Fruit fly (Drosophila melanogaster) S2 (cell line): ENCODE data around the gene Vap33.
"Not testable (repeated sequence)": the region's sequence is repeated elsewhere in the genome, so short reads cannot be mapped to it uniquely, and the experiment has no call there.

ENCODE experiments used
- CG8478 ChIP-seq: fragments of >200 bp; optimal IDR thresholded peaks from 2 replicates; lab custom pipeline; 2018
- CTCF ChIP-seq, 2 experiments: fragments of >200 bp; optimal IDR thresholded peaks; 2 replicates each; lab custom pipeline; 2018

The Vap33 gene

DNA sequence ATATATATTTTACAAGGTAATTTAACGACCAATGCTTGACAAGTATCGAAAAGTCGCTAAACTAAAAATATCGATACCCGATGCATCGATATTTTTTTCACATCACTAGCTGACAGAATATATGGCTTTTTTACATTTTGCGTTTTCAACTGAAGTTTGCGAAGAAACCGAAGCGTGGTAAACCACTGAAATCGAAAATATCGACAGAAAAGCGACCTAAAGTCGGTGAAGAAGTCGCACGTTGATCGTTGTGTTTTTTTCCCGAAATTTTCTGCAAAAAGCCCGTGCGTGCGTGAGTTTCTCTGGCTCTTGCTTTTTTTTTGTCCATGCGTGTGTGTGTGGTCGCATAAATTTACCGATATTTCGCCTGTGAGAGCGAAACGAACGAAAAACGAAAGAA lies at the start of gene Vap33:
TSS of gene Vap33 (plus strand) at position 87 of the 400 bp plus-strand sequence.
- TF ChIP-seq CTCF (optimal IDR thresholded peaks at IDR 0.05; lab: Kevin White, UChicago): no peak

DNA sequence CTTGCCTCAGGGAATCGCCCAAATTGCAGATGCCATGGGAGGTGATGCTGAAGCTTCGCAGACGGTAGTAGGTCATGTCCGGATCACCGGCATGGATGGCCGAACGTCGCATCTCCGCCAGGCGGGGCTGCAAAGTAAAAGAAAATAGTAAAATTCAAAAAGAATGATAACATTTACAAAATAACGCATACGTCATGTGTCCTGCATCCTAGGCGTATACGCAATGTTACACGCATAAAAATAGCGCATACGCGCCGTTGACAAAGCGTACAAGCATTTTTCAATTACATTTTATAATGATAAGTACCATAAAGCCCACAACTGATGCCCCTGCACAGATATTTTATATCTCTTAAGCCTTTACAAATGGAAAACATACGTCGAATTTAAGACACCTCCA lies 46.8 kb upstream of the Vap33 start:
- TF ChIP-seq CG8478 (lab: Kevin White, UChicago): no peak
- no peak for TF ChIP-seq CTCF (optimal IDR thresholded peaks at IDR 0.05; lab: Kevin White, UChicago)

DNA sequence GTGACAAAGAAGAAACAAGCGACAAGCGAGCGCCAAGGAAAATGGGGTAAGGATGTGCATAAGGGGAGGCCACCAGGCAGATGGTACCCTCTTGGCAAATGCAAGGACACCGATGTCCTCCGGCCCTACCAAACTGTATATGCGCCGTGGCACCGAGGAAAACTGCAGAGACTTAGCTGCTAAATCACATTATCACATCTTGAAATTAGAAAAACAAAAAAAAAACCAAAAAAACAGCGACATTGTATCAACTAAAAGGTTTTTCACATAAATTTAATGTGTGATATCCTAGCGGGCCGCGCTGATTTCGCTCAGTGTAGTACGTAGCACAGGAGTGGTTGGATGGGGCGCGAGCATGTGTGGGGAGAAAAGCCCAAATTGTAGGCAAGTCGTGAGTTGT lies 20.3 kb upstream of the Vap33 start:
- TF ChIP-seq CTCF (optimal IDR thresholded peaks at IDR 0.05; lab: Kevin White, UChicago) (no peak), CG8478 (lab: Kevin White, UChicago) (no peak)

DNA sequence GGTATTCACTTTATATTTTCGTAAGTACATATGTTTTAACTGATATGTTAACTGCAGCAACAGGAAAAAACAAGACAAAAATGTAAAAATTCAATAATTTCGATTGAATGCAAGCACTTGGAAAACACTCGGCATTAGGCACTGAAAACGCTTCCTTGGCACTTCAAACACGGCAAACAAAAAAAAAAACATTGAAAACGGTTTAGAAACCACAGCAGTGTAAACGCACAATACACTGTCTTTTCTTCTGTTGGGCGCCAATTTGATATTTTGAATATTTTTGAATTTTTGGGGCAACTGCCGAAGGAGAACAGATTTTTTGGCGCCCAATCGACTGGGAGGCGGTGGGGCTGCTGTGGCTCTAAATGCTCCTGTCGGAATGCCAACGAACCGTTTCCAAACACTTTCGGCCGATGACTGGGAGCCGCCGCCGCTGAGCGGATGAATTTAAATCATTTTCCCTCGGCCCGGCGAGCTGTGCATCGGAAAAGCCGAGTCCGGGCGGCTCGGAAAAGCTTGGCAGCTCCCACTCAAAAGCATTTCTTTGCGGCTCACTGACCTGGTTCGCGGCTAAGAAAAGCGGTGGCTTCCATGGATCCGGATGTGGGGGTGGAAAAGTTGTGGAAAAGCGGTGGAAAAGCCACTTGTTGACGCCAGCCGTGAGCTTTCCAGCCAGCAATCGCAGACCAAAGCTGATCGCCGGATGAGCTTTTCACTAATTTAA lies 18.1 kb upstream of the Vap33 start, which contains the start of gene CG42541:
TSS of gene CG42541 (minus strand) at position 51 of the 724 bp plus-strand sequence.
- TF ChIP-seq CG8478 (lab: Kevin White, UChicago) (no peak), CTCF (optimal IDR thresholded peaks at IDR 0.05; lab: Kevin White, UChicago) (no peak)

DNA sequence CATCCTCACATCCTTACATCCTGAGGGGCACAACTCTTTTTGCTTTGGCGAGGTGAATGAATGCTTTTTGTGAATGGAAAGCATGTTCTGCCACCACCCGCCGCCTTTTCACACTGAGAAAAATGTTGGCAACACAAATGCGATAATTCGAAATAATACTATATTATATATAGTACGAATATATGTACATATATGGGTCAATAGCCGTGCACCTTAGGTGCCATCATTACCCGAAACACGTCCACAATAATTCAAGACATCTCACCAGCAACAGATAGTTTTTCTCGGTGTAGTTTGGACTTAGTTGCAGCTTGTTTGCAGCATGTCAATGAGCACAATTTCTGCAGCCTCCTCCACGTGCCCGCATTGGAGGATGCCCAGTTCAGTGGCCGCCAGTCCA lies 17.1 kb upstream of the Vap33 start:
- TF ChIP-seq CTCF (optimal IDR thresholded peaks at IDR 0.05; lab: Kevin White, UChicago): no peak

DNA sequence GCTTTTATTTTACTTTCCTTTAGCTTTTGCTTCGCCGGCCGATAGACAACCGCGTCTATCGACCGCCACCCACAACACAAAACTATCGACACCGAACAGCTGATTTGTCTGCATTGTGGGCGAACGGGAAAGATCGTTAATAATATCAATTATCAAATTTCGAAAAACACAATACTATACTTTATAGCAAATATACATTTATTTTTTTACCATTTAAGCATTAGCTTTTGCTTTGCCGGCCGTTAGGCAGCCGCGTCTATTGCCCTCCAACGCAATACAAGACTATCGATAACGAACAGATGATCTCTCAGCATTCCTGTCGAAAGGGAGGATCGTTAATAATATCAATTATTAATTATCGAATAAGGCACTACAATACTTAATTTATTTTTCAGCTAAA lies 12.6 kb upstream of the Vap33 start, which contains the start of the genes CG2938 and Glos:
TSS of gene CG2938 (minus strand) at position 296 of the 400 bp plus-strand sequence.
TSS of gene Glos (plus strand) at position 344 of the 400 bp plus-strand sequence.
- no peak for TF ChIP-seq CTCF (optimal IDR thresholded peaks at IDR 0.05; lab: Kevin White, UChicago)
- no peak for TF ChIP-seq CG8478 (lab: Kevin White, UChicago)

DNA sequence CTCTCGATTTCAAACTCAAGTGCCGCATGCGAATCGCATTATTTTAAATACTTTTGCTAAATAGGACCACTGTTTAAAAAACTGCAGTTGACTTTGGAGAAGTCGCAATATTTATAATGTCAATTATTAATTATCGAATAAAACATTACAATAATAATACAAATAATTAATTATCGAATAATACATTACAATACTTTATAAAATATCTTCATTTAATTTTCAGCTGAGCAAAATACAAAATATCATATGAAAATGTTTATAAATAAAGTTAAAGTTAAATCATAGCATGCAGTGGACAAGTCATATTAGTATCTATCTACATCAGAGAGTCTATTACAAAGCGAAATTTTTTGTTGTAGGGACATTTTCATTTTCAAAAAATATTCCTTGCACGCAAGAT lies 8.2 kb upstream of the Vap33 start, which contains the start of gene Gem4b:
TSS of gene Gem4b (plus strand) at position 301 of the 400 bp plus-strand sequence.
- TF ChIP-seq CTCF (optimal IDR thresholded peaks at IDR 0.05; lab: Kevin White, UChicago); CG8478 (lab: Kevin White, UChicago): not testable (repeated sequence)

DNA sequence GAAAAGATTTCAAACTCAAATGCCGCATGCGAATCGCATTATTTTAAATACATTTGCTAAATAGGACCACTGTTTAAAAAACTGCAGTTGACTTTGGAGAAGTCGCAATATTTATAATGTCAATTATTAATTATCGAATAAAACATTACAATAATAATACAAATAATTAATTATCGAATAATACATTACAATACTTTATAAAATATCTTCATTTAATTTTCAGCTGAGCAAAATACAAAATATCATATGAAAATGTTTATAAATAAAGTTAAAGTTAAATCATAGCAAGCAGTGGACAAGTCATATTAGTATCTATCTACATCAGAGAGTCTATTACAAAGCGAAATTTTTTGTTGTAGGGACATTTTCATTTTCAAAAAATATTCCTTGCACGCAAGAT lies 4.0 kb upstream of the Vap33 start, which contains the start of gene Gem4c:
TSS of gene Gem4c (plus strand) at position 301 of the 400 bp plus-strand sequence.
- TF ChIP-seq CTCF (optimal IDR thresholded peaks at IDR 0.05; lab: Kevin White, UChicago); CG8478 (lab: Kevin White, UChicago): not testable (repeated sequence)

DNA sequence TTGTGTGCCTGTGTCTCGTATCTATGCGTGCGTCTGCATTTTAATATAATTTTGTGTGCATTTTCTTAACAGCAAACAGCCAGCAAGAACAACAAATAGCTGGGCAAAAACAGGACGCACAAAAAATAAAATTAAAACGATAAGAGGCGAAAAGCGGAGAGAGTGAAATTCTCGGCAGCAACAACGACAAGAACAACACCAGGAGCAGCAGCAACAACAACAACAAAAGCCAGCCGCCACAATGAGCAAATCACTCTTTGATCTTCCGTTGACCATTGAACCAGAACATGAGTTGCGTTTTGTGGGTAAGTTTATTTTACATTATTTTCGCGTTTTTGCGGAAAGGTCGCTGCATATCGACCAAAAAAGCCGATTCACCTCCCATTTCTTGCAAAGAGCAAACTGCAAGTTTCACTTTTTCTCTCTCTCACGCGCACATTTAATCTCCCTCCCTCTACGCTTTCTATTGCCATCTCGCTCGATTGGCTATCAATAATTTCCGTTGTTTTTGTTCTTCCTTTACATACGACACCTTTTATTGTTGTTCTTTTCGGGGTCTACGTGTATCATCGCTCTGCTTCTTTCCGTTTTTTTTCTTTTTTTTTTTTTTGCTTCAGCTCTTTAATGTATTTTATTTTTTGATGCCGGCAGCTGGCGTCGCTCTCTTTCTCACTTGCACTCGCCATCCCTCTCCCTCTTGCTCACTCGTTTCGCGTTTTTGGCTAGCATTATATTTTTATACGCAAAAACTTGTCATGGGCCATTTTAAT lies 819 bp downstream of the Vap33 start:
- no peak for TF ChIP-seq CG8478 (lab: Kevin White, UChicago)
- TF ChIP-seq CTCF (optimal IDR thresholded peaks at IDR 0.05; lab: Kevin White, UChicago): no peak

DNA sequence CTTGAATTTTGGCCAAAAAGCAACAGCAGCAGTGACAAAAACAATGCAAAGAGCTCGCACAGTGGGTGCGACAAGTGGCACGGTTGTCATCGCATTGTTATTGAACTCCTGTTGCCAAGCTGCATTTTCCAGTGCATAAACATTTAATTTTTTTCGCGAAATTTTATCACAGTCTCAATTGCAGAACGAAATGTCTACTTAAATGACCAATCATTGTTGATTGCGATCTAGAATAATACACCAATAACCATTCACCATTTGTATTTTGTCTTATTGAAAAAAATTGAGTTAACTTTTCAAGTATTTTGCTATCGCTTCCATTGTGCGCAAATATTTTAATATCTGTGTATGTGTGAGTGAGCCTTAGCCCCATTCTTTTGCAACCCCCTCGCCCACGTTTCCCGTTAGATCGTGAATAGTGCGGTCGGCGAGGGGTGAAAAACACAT lies 1.4 kb downstream of the Vap33 start:
- TF ChIP-seq CG8478 (lab: Kevin White, UChicago) (no peak), CTCF (optimal IDR thresholded peaks at IDR 0.05; lab: Kevin White, UChicago) (no peak)

DNA sequence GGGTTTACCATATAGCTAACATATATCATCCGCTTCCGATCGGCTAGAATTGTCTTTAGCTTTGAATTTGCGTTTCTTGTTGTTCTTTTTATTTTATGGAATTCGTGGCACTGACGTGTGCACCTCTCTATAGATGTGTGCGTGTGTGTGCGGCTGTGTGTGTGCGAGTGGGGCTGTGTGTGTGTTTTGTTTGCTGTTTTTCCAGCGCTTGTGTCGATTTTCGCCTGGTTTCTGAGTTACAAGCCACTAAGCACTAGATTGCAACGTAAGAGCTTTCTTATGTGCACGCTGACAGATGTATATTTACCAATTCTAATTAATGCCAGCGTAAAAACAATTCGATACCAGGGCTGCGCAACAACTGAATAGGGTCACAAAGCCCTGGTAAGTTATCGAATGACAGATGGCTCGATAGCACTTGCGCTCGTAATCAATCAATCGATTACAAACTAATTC lies 16.2 kb downstream of the Vap33 start, which contains the start of gene lva:
TSS of gene lva (minus strand) at position 363 of the 456 bp plus-strand sequence.
- TF ChIP-seq CG8478 (lab: Kevin White, UChicago) (no peak), CTCF (optimal IDR thresholded peaks at IDR 0.05; lab: Kevin White, UChicago) (no peak)

DNA sequence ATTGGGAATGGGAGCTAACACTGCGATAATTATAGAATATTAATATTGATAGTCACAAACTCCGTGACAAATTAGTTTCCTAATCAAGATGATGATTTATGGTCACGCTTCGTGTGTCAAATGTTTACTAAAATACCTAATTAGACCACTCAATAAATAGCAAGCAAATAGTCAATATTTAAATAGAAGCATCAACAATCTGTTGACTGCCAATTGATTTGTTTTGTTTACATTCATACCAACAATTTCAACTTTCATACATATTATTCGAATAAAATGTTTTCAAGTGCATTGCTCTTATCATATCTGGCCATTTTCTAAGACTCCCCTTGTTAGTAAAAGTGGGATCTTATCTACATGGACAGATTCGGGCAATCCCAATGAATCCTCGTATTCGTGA lies 18.8 kb downstream of the Vap33 start:
- no peak for TF ChIP-seq CG8478 (lab: Kevin White, UChicago)
- no peak for TF ChIP-seq CTCF (optimal IDR thresholded peaks at IDR 0.05; lab: Kevin White, UChicago)

DNA sequence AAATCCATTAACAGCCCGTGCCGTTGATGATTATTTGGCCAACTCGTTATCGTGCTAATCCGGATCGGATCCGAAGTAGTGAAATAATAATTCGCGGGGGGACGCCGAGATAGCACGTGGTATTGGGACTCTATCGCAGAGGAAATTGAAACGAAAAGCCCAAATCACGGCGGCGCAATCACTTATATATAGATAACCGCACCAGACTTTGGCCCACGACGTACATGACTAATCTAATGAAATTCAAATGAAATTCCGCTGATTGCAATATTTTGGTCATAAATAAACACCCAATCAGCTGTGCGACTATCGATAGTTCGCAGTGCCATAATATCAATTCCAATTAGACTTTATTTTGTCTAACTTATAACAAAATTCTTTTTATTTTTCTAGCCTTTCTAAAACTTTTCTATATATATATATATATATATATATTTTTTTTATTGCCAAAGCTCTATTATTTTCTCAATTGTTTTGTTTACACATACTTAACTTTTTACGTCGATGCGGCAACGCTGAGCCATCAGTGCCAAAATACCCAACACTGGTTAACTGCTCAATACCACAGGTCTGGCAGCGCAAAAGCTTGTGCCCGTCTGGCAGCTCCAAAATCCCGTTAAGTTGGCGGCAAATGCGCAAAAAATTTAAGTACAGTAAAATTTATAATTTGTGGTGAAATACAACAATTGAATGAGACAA lies 19.7 kb downstream of the Vap33 start, which contains the start of gene CG6428:
TSS of gene CG6428 (minus strand) at position 310 of the 699 bp plus-strand sequence.
- TF ChIP-seq CTCF (optimal IDR thresholded peaks at IDR 0.05; lab: Kevin White, UChicago): no peak
- TF ChIP-seq CG8478 (lab: Kevin White, UChicago): no peak

DNA sequence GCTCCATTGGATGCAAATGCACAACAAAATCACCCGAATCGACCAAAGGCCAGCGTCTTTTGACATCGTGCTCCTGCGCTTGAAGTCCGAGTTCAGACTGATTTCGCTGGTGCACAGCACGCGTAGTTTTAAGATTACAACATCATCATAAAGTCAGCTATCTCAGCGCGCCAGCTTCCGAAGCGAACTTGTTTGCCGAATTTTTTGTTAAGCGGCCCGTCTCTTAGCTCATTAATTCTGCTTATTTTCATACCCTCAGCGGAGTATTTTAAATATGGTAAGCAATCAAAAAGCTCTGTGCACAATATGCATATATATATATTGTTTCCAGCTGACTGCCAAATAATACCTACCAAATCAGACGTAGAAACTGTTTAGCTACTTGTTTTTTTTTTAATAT lies 22.5 kb downstream of the Vap33 start, which contains the start of gene CG6414:
TSS of gene CG6414 (minus strand) at position 101 of the 400 bp plus-strand sequence.
- TF ChIP-seq CTCF (optimal IDR thresholded peaks at IDR 0.05; lab: Kevin White, UChicago) (no peak), CG8478 (lab: Kevin White, UChicago) (no peak)
